Fruit fly (Drosophila melanogaster) whole organism: Measurements from ENCODE around the gene Gagr.

Experiments used
- CG8478 ChIP-seq: fragments of >200 bp; optimal IDR thresholded peaks from 2 replicates; lab custom pipeline; 2018; ENCODE audit warnings: inconsistent platforms
- Dll ChIP-seq: fragments of >200 bp; optimal IDR thresholded peaks from 2 replicates; lab custom pipeline; 2017
- EcR ChIP-seq, 2 experiments: fragments of >200 bp; optimal IDR thresholded peaks; 2 replicates each; lab custom pipeline; 2017; ENCODE audit warnings: missing biosample characterization in 2 of 2, missing genetic modification characterization in 2 of 2, missing genetic modification reagents in 2 of 2
- pan ChIP-seq: fragments of >200 bp; optimal IDR thresholded peaks from 2 replicates; lab custom pipeline; 2017
- psq ChIP-seq: fragments of >200 bp; optimal IDR thresholded peaks from 2 replicates; lab custom pipeline; 2017
- usp ChIP-seq: fragments of >200 bp; optimal IDR thresholded peaks from 2 replicates; lab custom pipeline; 2017; ENCODE audit warnings: missing biosample characterization, missing genetic modification characterization, mixed read lengths

The Gagr gene

dm6 chr3L:16385252-16385879, 9.0 kb upstream of the Gagr start:
- no peak for TF ChIP-seq CG8478 (lab: Kevin White, UChicago)
- no peak for TF ChIP-seq usp (GFP tag; lab: Kevin White, UChicago)
- no peak for TF ChIP-seq psq (lab: Kevin White, UChicago)
- TF ChIP-seq Dll (lab: Kevin White, UChicago), result no peak
- no peak for TF ChIP-seq EcR (GFP tag; optimal IDR thresholded peaks at IDR 0.05; lab: Kevin White, UChicago)
- TF ChIP-seq pan (lab: Kevin White, UChicago), result no peak

- TF ChIP-seq psq (lab: Kevin White, UChicago) (no peak), Dll (lab: Kevin White, UChicago) (no peak)
Measured at dm6 chr3L:16385880-16386584, 8.4 kb upstream of the Gagr start, which contains the start of the genes Agpat3 and RAF2. Agpat3 (minus strand) TSS chr3L:16385957. RAF2 (plus strand) TSS chr3L:16386327.

dm6 chr3L:16390793-16391192, 3.6 kb upstream of the Gagr start:
- TF ChIP-seq Dll (lab: Kevin White, UChicago) (no peak), usp (GFP tag; lab: Kevin White, UChicago) (no peak), pan (lab: Kevin White, UChicago) (no peak), psq (lab: Kevin White, UChicago) (no peak), CG8478 (lab: Kevin White, UChicago) (no peak), EcR (GFP tag; optimal IDR thresholded peaks at IDR 0.05; lab: Kevin White, UChicago) (no peak)

- TF ChIP-seq usp (GFP tag; lab: Kevin White, UChicago) (no peak), Dll (lab: Kevin White, UChicago) (no peak), EcR (GFP tag; optimal IDR thresholded peaks at IDR 0.05; lab: Kevin White, UChicago) (no peak), psq (lab: Kevin White, UChicago) (no peak), CG8478 (lab: Kevin White, UChicago) (no peak)
Measured at dm6 chr3L:16391257-16391656, 3.1 kb upstream of the Gagr start.

- TF ChIP-seq psq (lab: Kevin White, UChicago) (no peak), usp (GFP tag; lab: Kevin White, UChicago) (no peak), CG8478 (lab: Kevin White, UChicago) (no peak), pan (lab: Kevin White, UChicago) (no peak), EcR (GFP tag; optimal IDR thresholded peaks at IDR 0.05; lab: Kevin White, UChicago) (no peak), Dll (lab: Kevin White, UChicago) (no peak)
Measured at dm6 chr3L:16392203-16392800, 2.1 kb upstream of the Gagr start.

- no peak for TF ChIP-seq Dll (lab: Kevin White, UChicago)
- TF ChIP-seq usp (GFP tag; lab: Kevin White, UChicago), result no peak
- no peak for TF ChIP-seq psq (lab: Kevin White, UChicago)
- TF ChIP-seq EcR (GFP tag; optimal IDR thresholded peaks at IDR 0.05; lab: Kevin White, UChicago), result no peak
- TF ChIP-seq CG8478 (lab: Kevin White, UChicago), result no peak
- TF ChIP-seq pan (lab: Kevin White, UChicago), result no peak
Measured at dm6 chr3L:16392874-16393273, 1.5 kb upstream of the Gagr start.

- no peak for TF ChIP-seq usp (GFP tag; lab: Kevin White, UChicago)
- TF ChIP-seq psq (lab: Kevin White, UChicago), result no peak
- no peak for TF ChIP-seq Dll (lab: Kevin White, UChicago)
- no peak for TF ChIP-seq EcR (GFP tag; optimal IDR thresholded peaks at IDR 0.05; lab: Kevin White, UChicago)
- TF ChIP-seq pan (lab: Kevin White, UChicago), result no peak
- no peak for TF ChIP-seq CG8478 (lab: Kevin White, UChicago)
Measured at dm6 chr3L:16393700-16394099, 686 bp upstream of the Gagr start.

- TF ChIP-seq psq (lab: Kevin White, UChicago) (no peak), EcR (GFP tag; optimal IDR thresholded peaks at IDR 0.05; lab: Kevin White, UChicago) (no peak), CG8478 (lab: Kevin White, UChicago) (no peak), pan (lab: Kevin White, UChicago) (no peak), Dll (lab: Kevin White, UChicago) (no peak), usp (GFP tag; lab: Kevin White, UChicago) (no peak)
Measured at dm6 chr3L:16400175-16400574, 5.8 kb downstream of the Gagr start, which contains the start of gene CG44836. CG44836 (minus strand) TSS chr3L:16400275.

dm6 chr3L:16402253-16402652, 7.9 kb downstream of the Gagr start:
- no peak for TF ChIP-seq EcR (GFP tag; optimal IDR thresholded peaks at IDR 0.05; lab: Kevin White, UChicago)

dm6 chr3L:16407815-16408608, 13.6 kb downstream of the Gagr start:
- TF ChIP-seq pan (lab: Kevin White, UChicago), result no peak
- TF ChIP-seq CG8478 (lab: Kevin White, UChicago), result no peak
- TF ChIP-seq psq (lab: Kevin White, UChicago), result no peak
- no peak for TF ChIP-seq Dll (lab: Kevin White, UChicago)
- TF ChIP-seq EcR (GFP tag; optimal IDR thresholded peaks at IDR 0.05; lab: Kevin White, UChicago), result no peak
- TF ChIP-seq usp (GFP tag; lab: Kevin White, UChicago), result no peak
